Worm (Caenorhabditis elegans): Measurements from ENCODE around the gene pals-40.

DNA sequence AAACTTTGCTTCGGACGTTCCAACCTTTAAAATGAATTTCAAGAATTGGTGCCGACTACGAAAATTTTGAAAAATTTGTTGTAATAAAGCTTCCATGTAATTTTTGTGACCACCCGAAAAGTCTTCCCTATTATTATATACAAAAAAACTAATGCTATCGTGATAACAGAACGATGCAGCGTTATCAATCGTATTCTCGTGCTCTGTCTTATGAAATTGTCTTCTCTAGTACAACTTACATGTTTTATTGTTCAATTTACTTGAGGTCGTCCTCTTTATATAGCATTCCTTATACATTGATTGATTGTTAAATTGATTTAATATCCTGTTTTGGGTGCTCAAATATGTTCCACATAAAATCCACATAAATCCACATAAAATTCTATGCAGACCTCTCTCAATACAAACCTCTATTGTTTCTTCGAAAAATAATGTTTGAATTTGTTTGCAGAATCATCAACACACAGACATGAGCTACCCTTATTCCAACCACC is 23.7 kb upstream of the pals-40 start, which contains the start of gene pals-19:
- TF ChIP-seq nhr-28 (tag; optimal IDR thresholded peaks at IDR 0.05) (no peak), lin-15B (tag; optimal IDR thresholded peaks at IDR 0.05) (no peak), lin-39 (tag; optimal IDR thresholded peaks at IDR 0.05) (no peak), efl-3 (GFP tag; optimal IDR thresholded peaks at IDR 0.05) (no peak), nhr-12 (tag; optimal IDR thresholded peaks at IDR 0.05) (no peak), unc-62 (GFP tag; optimal IDR thresholded peaks at IDR 0.05) (no peak)

Data from whole organism, L1 larva.